Worm (Caenorhabditis elegans): ENCODE results near the gene K03H1.11.

Gene K03H1.11

DNA sequence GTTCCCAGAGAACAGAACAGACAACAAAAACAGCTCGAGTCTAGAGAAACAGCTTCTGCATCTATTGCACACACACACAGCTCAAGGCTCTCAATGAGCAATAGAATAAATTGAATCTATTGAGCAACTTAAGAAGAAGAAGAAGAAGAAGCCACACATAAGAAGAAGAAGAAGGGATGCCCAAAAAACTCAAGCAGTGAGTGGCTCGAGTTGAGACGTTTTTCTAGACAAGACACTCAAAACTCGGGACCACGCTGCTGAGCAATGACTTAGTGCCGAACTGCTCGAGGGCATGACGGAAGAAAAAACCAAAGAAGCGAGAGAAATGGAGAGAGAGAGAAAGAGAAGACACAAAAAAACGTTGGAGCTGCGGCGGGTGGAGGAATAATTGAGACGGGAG lies 46.5 kb downstream of the K03H1.11 start:
- TF ChIP-seq zag-1 (tag; optimal IDR thresholded peaks at IDR 0.05) (no peak), sma-3 (GFP tag; optimal IDR thresholded peaks at IDR 0.05) (no peak), crh-2 (tag; optimal IDR thresholded peaks at IDR 0.05) (no peak), F13H6.1 (tag; optimal IDR thresholded peaks at IDR 0.05) (no peak), ztf-4 (tag; optimal IDR thresholded peaks at IDR 0.05) (no peak), R02D3.7 (tag; optimal IDR thresholded peaks at IDR 0.05) (no peak), fos-1 (tag; optimal IDR thresholded peaks at IDR 0.05) (peak; percentile 16), nhr-77 (tag; optimal IDR thresholded peaks at IDR 0.05) (no peak), ztf-1 (GFP tag; conservative IDR thresholded peaks at IDR 0.05) (no peak), egl-27 (tag; optimal IDR thresholded peaks at IDR 0.05) (no peak), unc-55 (GFP tag; optimal IDR thresholded peaks at IDR 0.05) (peak; percentile 3), ceh-16 (tag; optimal IDR thresholded peaks at IDR 0.05) (no peak), gmeb-1 (tag; optimal IDR thresholded peaks at IDR 0.05) (no peak), nhr-25 (tag; optimal IDR thresholded peaks at IDR 0.05) (no peak), mdl-1 (tag; optimal IDR thresholded peaks at IDR 0.05) (no peak), nhr-10 (tag; optimal IDR thresholded peaks at IDR 0.05) (no peak), nhr-6 (tag; optimal IDR thresholded peaks at IDR 0.05) (no peak), unc-62 (GFP tag; optimal IDR thresholded peaks at IDR 0.05) (no peak), nhr-237 (tag; optimal IDR thresholded peaks at IDR 0.05) (no peak), nhr-21 (tag; optimal IDR thresholded peaks at IDR 0.05) (no peak), aly-2 (tag; optimal IDR thresholded peaks at IDR 0.05) (no peak), lin-13 (GFP tag; optimal IDR thresholded peaks at IDR 0.05) (no peak), elt-1 (tag; optimal IDR thresholded peaks at IDR 0.05) (no peak), elt-3 (tag; optimal IDR thresholded peaks at IDR 0.05) (no peak), nhr-12 (tag; optimal IDR thresholded peaks at IDR 0.05) (no peak), peb-1 (tag; optimal IDR thresholded peaks at IDR 0.05) (no peak), nhr-23 (tag; optimal IDR thresholded peaks at IDR 0.05) (no peak), sem-4 (tag; optimal IDR thresholded peaks at IDR 0.05) (no peak), ztf-11 (tag; optimal IDR thresholded peaks at IDR 0.05) (no peak), nhr-129 (tag; optimal IDR thresholded peaks at IDR 0.05) (peak; percentile 78), ceh-82 (tag; optimal IDR thresholded peaks at IDR 0.05) (no peak), ZK546.5 (tag; optimal IDR thresholded peaks at IDR 0.05) (no peak), C34F6.9 (tag; optimal IDR thresholded peaks at IDR 0.05) (peak; percentile 66), sma-9 (GFP tag; optimal IDR thresholded peaks at IDR 0.05) (peak; percentile 8), sma-9 (tag; optimal IDR thresholded peaks at IDR 0.05) (no peak), mab-5 (tag; optimal IDR thresholded peaks at IDR 0.05) (no peak), ama-1 (optimal IDR thresholded peaks at IDR 0.05) (peak; percentile 16), nhr-11 (tag; optimal IDR thresholded peaks at IDR 0.05) (no peak), skn-1 (tag; optimal IDR thresholded peaks at IDR 0.05) (no peak), snpc-4 (tag; optimal IDR thresholded peaks at IDR 0.05) (no peak), mbf-1 (tag; optimal IDR thresholded peaks at IDR 0.05) (no peak), lin-39 (tag; optimal IDR thresholded peaks at IDR 0.05) (no peak)

DNA sequence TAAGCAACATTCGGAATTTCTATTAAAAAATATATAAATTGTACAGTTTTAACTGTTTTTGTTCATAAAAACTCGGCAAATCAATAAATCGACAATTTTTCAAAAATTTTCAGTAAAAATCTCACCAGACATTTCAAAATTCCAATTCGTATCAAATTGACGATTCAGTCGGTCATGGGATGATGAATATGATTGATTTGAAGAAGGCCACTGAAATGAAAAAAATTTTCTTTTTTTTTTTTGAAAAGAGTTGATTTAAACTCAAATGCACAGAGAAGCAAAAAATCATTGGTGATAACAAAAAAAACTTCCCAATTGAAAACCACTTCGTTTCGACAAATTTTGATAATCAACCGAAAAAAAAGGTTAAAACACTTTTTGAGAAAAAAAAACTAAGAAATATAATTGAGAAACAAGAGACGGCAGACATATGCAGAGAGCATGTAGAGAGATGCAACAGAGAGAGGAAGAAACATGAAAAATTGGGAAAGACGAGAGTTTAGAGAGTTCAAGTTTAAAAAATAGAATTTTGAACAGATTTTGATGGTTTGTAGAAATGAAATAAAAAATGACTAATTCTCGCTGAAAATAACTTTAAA lies 48.0 kb downstream of the K03H1.11 start:
- TF ChIP-seq crh-2 (tag; optimal IDR thresholded peaks at IDR 0.05), result peak; percentile 21
- no peak for TF ChIP-seq nhr-12 (tag; optimal IDR thresholded peaks at IDR 0.05)
- TF ChIP-seq egl-27 (tag; optimal IDR thresholded peaks at IDR 0.05), result no peak
- no peak for TF ChIP-seq zag-1 (tag; optimal IDR thresholded peaks at IDR 0.05)
- peak; percentile 42 for TF ChIP-seq unc-55 (GFP tag; optimal IDR thresholded peaks at IDR 0.05)
- peak; percentile 49 for TF ChIP-seq C34F6.9 (tag; optimal IDR thresholded peaks at IDR 0.05)
- TF ChIP-seq fos-1 (tag; optimal IDR thresholded peaks at IDR 0.05), result peak; percentile 59
- TF ChIP-seq gmeb-1 (tag; optimal IDR thresholded peaks at IDR 0.05), result peak; percentile 26
- no peak for TF ChIP-seq nhr-10 (tag; optimal IDR thresholded peaks at IDR 0.05)

All from whole organism, L2 larva.